Fruit fly (Drosophila melanogaster): ENCODE results near the gene MFS3.

The MFS3 gene

dm6 chr2L:1135495-1135894 lies 7.5 kb upstream of the MFS3 start:
- TF ChIP-seq Clk (GFP tag; optimal IDR thresholded peaks at IDR 0.05) (no peak), CG7101 (tag; optimal IDR thresholded peaks at IDR 0.05) (peak; percentile 29), CG12768 (GFP tag; optimal IDR thresholded peaks at IDR 0.05) (peak; percentile 39), CG33017 (tag; optimal IDR thresholded peaks at IDR 0.05) (peak; percentile 54), CG1620 (GFP tag; optimal IDR thresholded peaks at IDR 0.05) (no peak), bab1 (GFP tag; optimal IDR thresholded peaks at IDR 0.05) (no peak), tj (GFP tag; optimal IDR thresholded peaks at IDR 0.05) (no peak), kay (GFP tag; ENCODE audit: borderline replicate concordance) (no peak), cic (GFP tag; optimal IDR thresholded peaks at IDR 0.05) (no peak), ovo (GFP tag; optimal IDR thresholded peaks at IDR 0.05) (no peak), Mnt (GFP tag; optimal IDR thresholded peaks at IDR 0.05) (no peak), CG11617 (GFP tag; optimal IDR thresholded peaks at IDR 0.05) (peak; percentile 58), CG7045 (GFP tag; optimal IDR thresholded peaks at IDR 0.05) (peak; percentile 69), pad (GFP tag; optimal IDR thresholded peaks at IDR 0.05) (no peak), toe (GFP tag; optimal IDR thresholded peaks at IDR 0.05) (peak; percentile 1), Crg-1 (GFP tag; optimal IDR thresholded peaks at IDR 0.05) (no peak), CG14711 (tag; optimal IDR thresholded peaks at IDR 0.05) (peak; percentile 30)

DNA sequence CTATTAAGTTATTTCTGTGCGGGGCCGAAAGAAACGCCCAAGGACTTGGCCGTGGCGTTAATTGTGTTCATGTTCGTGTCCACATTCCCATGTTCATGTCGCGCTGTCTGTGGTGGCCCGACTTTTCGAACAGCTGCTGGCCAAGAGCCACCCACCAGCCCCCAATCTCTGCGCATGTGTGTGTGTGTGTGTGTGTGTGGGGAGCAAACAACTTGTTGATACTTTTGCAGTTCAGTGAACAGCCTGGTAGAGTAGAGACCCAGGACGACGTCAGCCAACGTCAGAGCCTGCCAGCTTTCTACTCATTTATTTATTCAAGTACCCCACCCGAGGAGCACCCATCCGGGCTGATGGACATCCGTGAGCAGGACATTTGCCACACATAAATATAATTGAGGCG lies 6.0 kb upstream of the MFS3 start:
- no peak for TF ChIP-seq CG7045 (GFP tag; optimal IDR thresholded peaks at IDR 0.05)
- TF ChIP-seq CG11617 (GFP tag; optimal IDR thresholded peaks at IDR 0.05) = no peak
- no peak for TF ChIP-seq CG5204 (GFP tag; optimal IDR thresholded peaks at IDR 0.05)
- no peak for TF ChIP-seq Mnt (GFP tag; optimal IDR thresholded peaks at IDR 0.05)
- TF ChIP-seq CG14711 (tag; optimal IDR thresholded peaks at IDR 0.05) = no peak
- TF ChIP-seq CG1620 (GFP tag; optimal IDR thresholded peaks at IDR 0.05) = no peak
- no peak for TF ChIP-seq cnc (optimal IDR thresholded peaks at IDR 0.05)

dm6 chr2L:1143286-1143685 lies 285 bp downstream of the MFS3 start:
- TF ChIP-seq CG7101 (tag; optimal IDR thresholded peaks at IDR 0.05) = no peak
- no peak for TF ChIP-seq pad (GFP tag; optimal IDR thresholded peaks at IDR 0.05)
- TF ChIP-seq CG33017 (tag; optimal IDR thresholded peaks at IDR 0.05) = no peak

dm6 chr2L:1144371-1145360 lies 1.7 kb downstream of the MFS3 start:
- TF ChIP-seq toe (GFP tag; optimal IDR thresholded peaks at IDR 0.05) (peak; percentile 1), CG11617 (GFP tag; optimal IDR thresholded peaks at IDR 0.05) (no peak)

dm6 chr2L:1147656-1148055 lies 4.7 kb downstream of the MFS3 start:
- no peak for TF ChIP-seq kay (GFP tag; ENCODE audit: borderline replicate concordance)
- no peak for TF ChIP-seq cic (GFP tag; optimal IDR thresholded peaks at IDR 0.05)
- TF ChIP-seq ovo (GFP tag; optimal IDR thresholded peaks at IDR 0.05) = no peak
- TF ChIP-seq cnc (optimal IDR thresholded peaks at IDR 0.05) = no peak

DNA sequence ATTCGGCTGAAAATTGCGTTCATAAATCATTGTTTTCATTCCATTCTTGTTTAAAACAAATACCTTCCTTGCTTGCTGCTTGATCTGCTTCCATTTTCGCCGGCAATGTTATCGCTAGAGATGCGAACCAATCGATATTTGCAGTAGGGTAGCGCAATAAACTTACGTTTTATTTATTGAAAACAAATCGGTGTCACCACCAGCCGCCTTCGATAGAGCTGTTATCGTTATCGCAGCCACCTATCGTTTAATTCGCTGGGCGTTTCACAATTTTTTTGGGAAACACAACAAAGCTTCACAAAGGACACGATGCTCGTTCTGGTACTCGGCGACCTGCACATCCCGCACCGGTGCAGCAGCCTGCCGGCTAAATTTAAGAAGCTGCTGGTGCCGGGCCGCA lies 7.6 kb downstream of the MFS3 start, which contains the start of the genes Tfb4 and Vps29:
Gene Tfb4 (minus strand): TSS at position 124 of the 400 bp plus-strand sequence.
Gene Vps29 (plus strand): TSS at position 213 of the 400 bp plus-strand sequence.
- TF ChIP-seq bab1 (GFP tag; optimal IDR thresholded peaks at IDR 0.05) (peak; percentile 73), CG7045 (GFP tag; optimal IDR thresholded peaks at IDR 0.05) (no peak), CG5204 (GFP tag; optimal IDR thresholded peaks at IDR 0.05) (no peak), cnc (optimal IDR thresholded peaks at IDR 0.05) (no peak), CG1620 (GFP tag; optimal IDR thresholded peaks at IDR 0.05) (peak; percentile 40), pad (GFP tag; optimal IDR thresholded peaks at IDR 0.05) (no peak), tj (GFP tag; optimal IDR thresholded peaks at IDR 0.05) (peak; percentile 19), Clk (GFP tag; optimal IDR thresholded peaks at IDR 0.05) (no peak), kay (GFP tag; ENCODE audit: borderline replicate concordance) (no peak), CG11617 (GFP tag; optimal IDR thresholded peaks at IDR 0.05) (peak; percentile 36), Hr96 (GFP tag; optimal IDR thresholded peaks at IDR 0.05) (peak; percentile 62), Crg-1 (GFP tag; optimal IDR thresholded peaks at IDR 0.05) (peak; percentile 48), CG7101 (tag; optimal IDR thresholded peaks at IDR 0.05) (peak; percentile 62), CG14711 (tag; optimal IDR thresholded peaks at IDR 0.05) (peak; percentile 52), ovo (GFP tag; optimal IDR thresholded peaks at IDR 0.05) (peak; percentile 14), CG33017 (tag; optimal IDR thresholded peaks at IDR 0.05) (peak; percentile 14), Mnt (GFP tag; optimal IDR thresholded peaks at IDR 0.05) (peak; percentile 47), cic (GFP tag; optimal IDR thresholded peaks at IDR 0.05) (peak; percentile 27), CG12768 (GFP tag; optimal IDR thresholded peaks at IDR 0.05) (no peak), toe (GFP tag; optimal IDR thresholded peaks at IDR 0.05) (no peak)

- TF ChIP-seq cnc (optimal IDR thresholded peaks at IDR 0.05) (no peak), bab1 (GFP tag; optimal IDR thresholded peaks at IDR 0.05) (no peak), Clk (GFP tag; optimal IDR thresholded peaks at IDR 0.05) (no peak), CG12768 (GFP tag; optimal IDR thresholded peaks at IDR 0.05) (no peak), Crg-1 (GFP tag; optimal IDR thresholded peaks at IDR 0.05) (no peak), tj (GFP tag; optimal IDR thresholded peaks at IDR 0.05) (no peak), pad (GFP tag; optimal IDR thresholded peaks at IDR 0.05) (no peak), Mnt (GFP tag; optimal IDR thresholded peaks at IDR 0.05) (no peak), CG11617 (GFP tag; optimal IDR thresholded peaks at IDR 0.05) (no peak), CG7045 (GFP tag; optimal IDR thresholded peaks at IDR 0.05) (no peak), CG5204 (GFP tag; optimal IDR thresholded peaks at IDR 0.05) (no peak), CG7101 (tag; optimal IDR thresholded peaks at IDR 0.05) (no peak)
These were observed 9.7 kb downstream of the MFS3 start for dm6 chr2L:1152693-1153092.
